Fruit fly (Drosophila melanogaster): ENCODE results near the gene GILT1.

GILT1 gene

DNA sequence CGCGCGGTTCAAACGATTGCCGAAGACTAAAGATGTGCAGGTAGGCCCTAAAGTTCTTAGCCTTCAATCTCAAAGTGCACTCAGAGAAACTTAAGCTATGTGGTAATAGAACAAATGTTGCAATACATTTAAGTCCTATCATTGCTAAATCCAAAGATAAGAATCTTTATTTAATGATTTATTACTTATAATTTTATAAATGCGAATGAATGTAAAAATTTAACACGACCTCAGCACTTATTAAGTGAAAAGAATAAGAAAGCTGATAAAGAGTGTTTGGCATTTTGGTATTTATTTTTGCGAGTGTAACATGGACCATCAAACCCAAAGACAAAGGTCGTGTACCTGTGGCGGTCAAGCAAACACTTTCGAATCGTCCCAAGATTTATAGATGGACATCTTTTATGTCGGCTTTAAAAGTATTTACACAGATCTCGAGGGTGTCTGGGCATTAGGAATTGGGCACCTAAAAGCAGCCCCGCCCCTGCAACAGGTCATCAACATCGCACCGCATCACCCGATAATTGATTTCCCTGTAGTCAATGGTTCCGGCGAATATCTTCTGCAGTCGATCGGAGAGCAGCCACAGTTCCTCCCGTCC lies 3.3 kb upstream of the GILT1 start, which contains the start of gene yellow-e3 (continued):
- TF ChIP-seq CG18011 (GFP tag; optimal IDR thresholded peaks at IDR 0.05): no peak
- no peak for TF ChIP-seq Ets97D (GFP tag; optimal IDR thresholded peaks at IDR 0.05)
- no peak for TF ChIP-seq Dad (GFP tag; optimal IDR thresholded peaks at IDR 0.05)
- no peak for TF ChIP-seq CG17568 (GFP tag; optimal IDR thresholded peaks at IDR 0.05)
- no peak for TF ChIP-seq sna (GFP tag; IDR thresholded peaks at IDR 0.05; ENCODE audit: partially characterized antibody)
- peak; percentile 29 for TF ChIP-seq gcm (GFP tag; optimal IDR thresholded peaks at IDR 0.05)
- peak; percentile 58 for TF ChIP-seq CG17829 (tag; optimal IDR thresholded peaks at IDR 0.05)
- TF ChIP-seq CG9876 (GFP tag; optimal IDR thresholded peaks at IDR 0.05): no peak
- no peak for TF ChIP-seq hkb (optimal IDR thresholded peaks at IDR 0.05)
- TF ChIP-seq hkb (GFP tag; IDR thresholded peaks at IDR 0.05): no peak
- peak; percentile 14 for TF ChIP-seq CG7839 (tag; optimal IDR thresholded peaks at IDR 0.05)
- TF ChIP-seq lola (GFP tag; optimal IDR thresholded peaks at IDR 0.05): peak in 1 of 3 experiments; percentile 82
- TF ChIP-seq CG12391 (tag; optimal IDR thresholded peaks at IDR 0.05): peak; percentile 48
- no peak for TF ChIP-seq Mad (GFP tag; optimal IDR thresholded peaks at IDR 0.05)
- TF ChIP-seq CG32532 (GFP tag; IDR thresholded peaks at IDR 0.05): no peak
- TF ChIP-seq CG15479 (GFP tag; optimal IDR thresholded peaks at IDR 0.05): peak; percentile 84
- TF ChIP-seq H15 (GFP tag; IDR thresholded peaks at IDR 0.05): no peak
- TF ChIP-seq CG2202 (tag; optimal IDR thresholded peaks at IDR 0.05): peak; percentile 38
- no peak for TF ChIP-seq kay (GFP tag; optimal IDR thresholded peaks at IDR 0.05)
- no peak for TF ChIP-seq esg (GFP tag; conservative IDR thresholded peaks at IDR 0.05)
- no peak for TF ChIP-seq vnd (GFP tag; IDR thresholded peaks at IDR 0.05; ENCODE audit: partially characterized antibody)
- no peak for TF ChIP-seq CG15269 (tag; optimal IDR thresholded peaks at IDR 0.05)
- TF ChIP-seq CG3407 (GFP tag; optimal IDR thresholded peaks at IDR 0.05): no peak
- peak; percentile 39 for TF ChIP-seq gsb-n (tag; optimal IDR thresholded peaks at IDR 0.05)
- TF ChIP-seq HLH3B (GFP tag; IDR thresholded peaks at IDR 0.05): no peak
- no peak for TF ChIP-seq MBD-R2 (GFP tag; IDR thresholded peaks at IDR 0.05)
- TF ChIP-seq Antp (GFP tag; optimal IDR thresholded peaks at IDR 0.05): no peak
- TF ChIP-seq CG33557 (GFP tag; optimal IDR thresholded peaks at IDR 0.05): peak; percentile 81
- TF ChIP-seq Fer3 (tag; optimal IDR thresholded peaks at IDR 0.05): no peak
- TF ChIP-seq ind (GFP tag; optimal IDR thresholded peaks at IDR 0.05): no peak
- 0 out of 2 replicates have a peak, but pooled peaks have one; percentile 35 for TF ChIP-seq CG31441 (GFP tag; IDR thresholded peaks at IDR 0.05)
- TF ChIP-seq CG7987 (GFP tag; optimal IDR thresholded peaks at IDR 0.05): no peak
- peak; percentile 13 for TF ChIP-seq CG7745 (tag; optimal IDR thresholded peaks at IDR 0.05)
- TF ChIP-seq CG9797 (GFP tag; optimal IDR thresholded peaks at IDR 0.05): no peak
- TF ChIP-seq trh (GFP tag; optimal IDR thresholded peaks at IDR 0.05): no peak
- 0 out of 3 replicates have a peak, but pooled peaks have one; percentile 23 for TF ChIP-seq croc (GFP tag; conservative IDR thresholded peaks at IDR 0.05)
- TF ChIP-seq Lim3 (GFP tag; IDR thresholded peaks at IDR 0.05): no peak
- peak; percentile 38; the same call in 1 of the 3 replicates for TF ChIP-seq CG17361 (GFP tag; IDR thresholded peaks at IDR 0.05)
- TF ChIP-seq CG15601 (tag; optimal IDR thresholded peaks at IDR 0.05): peak; percentile 24
- no peak for TF ChIP-seq Hr39 (optimal IDR thresholded peaks at IDR 0.05)
- TF ChIP-seq CG18262 (tag; optimal IDR thresholded peaks at IDR 0.05): peak; percentile 68
- TF ChIP-seq CG9727 (GFP tag; optimal IDR thresholded peaks at IDR 0.05): peak; percentile 75
- no peak for TF ChIP-seq Nf-YA (GFP tag; IDR thresholded peaks at IDR 0.05)
- TF ChIP-seq twi (tag; optimal IDR thresholded peaks at IDR 0.05): peak; percentile 25
- no peak for TF ChIP-seq onecut (GFP tag; IDR thresholded peaks at IDR 0.05)
- TF ChIP-seq schlank (tag; optimal IDR thresholded peaks at IDR 0.05): no peak
- TF ChIP-seq row (GFP tag; IDR thresholded peaks at IDR 0.05): peak; percentile 53
- TF ChIP-seq stc (GFP tag; IDR thresholded peaks at IDR 0.05): no peak
- TF ChIP-seq Mes4 (GFP tag; optimal IDR thresholded peaks at IDR 0.05): no peak
- peak; percentile 42 for TF ChIP-seq ac (GFP tag; optimal IDR thresholded peaks at IDR 0.05)
- TF ChIP-seq Xrp1 (GFP tag; IDR thresholded peaks at IDR 0.05): peak; percentile 72
